Fruit fly (Drosophila melanogaster) whole organism, embryonic: ENCODE results near the gene CG13449.

ENCODE experiments used
- Aef1 ChIP-seq: fragments of 200-800 bp; sonication (Bioruptor generic); IDR thresholded peaks from 3 replicates; pipeline ENCODE4 v1.3.6; 2022; ENCODE audit warnings: missing biosample characterization, missing genetic modification characterization
- CG10543 ChIP-seq: fragments of 200-800 bp; sonication (Bioruptor generic); optimal IDR thresholded peaks from 3 replicates; lab custom pipeline; 2017; ENCODE audit warnings: missing biosample characterization, mild to moderate bottlenecking, missing genetic modification characterization, moderate library complexity
- CG11560 ChIP-seq: fragments of 200-800 bp; sonication (Bioruptor generic); IDR thresholded peaks from 3 replicates; pipeline ENCODE4 v1.3.6; 2022; ENCODE audit warnings: missing biosample characterization, missing genetic modification characterization
- CG12236 ChIP-seq: fragments of 200-800 bp; sonication (Bioruptor generic); optimal IDR thresholded peaks from 2 replicates; lab custom pipeline; 2016; ENCODE audit warnings: missing biosample characterization, missing genetic modification characterization
- CG13123 ChIP-seq: fragments of 200-800 bp; sonication (Bioruptor generic); optimal IDR thresholded peaks from 2 replicates; lab custom pipeline; 2016; ENCODE audit warnings: missing biosample characterization, missing genetic modification characterization
- CG14014 ChIP-seq: fragments of 200-800 bp; sonication (Bioruptor generic); IDR thresholded peaks from 2 replicates; pipeline ENCODE4 v1.3.6; 2022; ENCODE audit warnings: missing biosample characterization, missing genetic modification characterization
- CG14860 ChIP-seq: fragments of 200-800 bp; sonication (Bioruptor generic); IDR thresholded peaks from 3 replicates; pipeline ENCODE4 v1.3.6; 2022; ENCODE audit warnings: missing biosample characterization, missing genetic modification characterization; ENCODE audit not compliant: partially characterized antibody
- CG15073 ChIP-seq: fragments of 200-800 bp; sonication (Bioruptor generic); optimal IDR thresholded peaks from 2 replicates; lab custom pipeline; 2016; ENCODE audit warnings: missing biosample characterization, missing genetic modification characterization
- CG1647 ChIP-seq: fragments of 200-800 bp; sonication (Bioruptor generic); optimal IDR thresholded peaks from 3 replicates; lab custom pipeline; 2016; ENCODE audit warnings: missing biosample characterization, missing genetic modification characterization
- CG16863 ChIP-seq: fragments of 200-800 bp; sonication (Bioruptor generic); optimal IDR thresholded peaks from 3 replicates; lab custom pipeline; 2016; ENCODE audit warnings: missing biosample characterization, missing genetic modification characterization
- CG30431 ChIP-seq: fragments of 200-800 bp; sonication (Bioruptor generic); optimal IDR thresholded peaks from 2 replicates; lab custom pipeline; 2017; ENCODE audit warnings: missing biosample characterization, missing genetic modification characterization
- CG3163 ChIP-seq: fragments of 200-800 bp; sonication (Bioruptor generic); optimal IDR thresholded peaks from 3 replicates; lab custom pipeline; 2016; ENCODE audit warnings: missing biosample characterization, missing genetic modification characterization
- CG3407 ChIP-seq: fragments of 200-800 bp; sonication (Bioruptor generic); optimal IDR thresholded peaks from 2 replicates; lab custom pipeline; 2018; ENCODE audit warnings: missing biosample characterization, mild to moderate bottlenecking, missing genetic modification characterization
- CG34376 ChIP-seq: fragments of 200-800 bp; sonication (Bioruptor generic); optimal IDR thresholded peaks from 2 replicates; lab custom pipeline; 2018; ENCODE audit warnings: missing biosample characterization, mild to moderate bottlenecking, missing genetic modification characterization
- CG3995 ChIP-seq: fragments of 200-800 bp; sonication (Bioruptor generic); optimal IDR thresholded peaks from 3 replicates; lab custom pipeline; 2016; ENCODE audit warnings: missing biosample characterization, missing genetic modification characterization
- CG4617 ChIP-seq: fragments of 200-800 bp; sonication (Bioruptor generic); optimal IDR thresholded peaks from 3 replicates; lab custom pipeline; 2016; ENCODE audit warnings: missing biosample characterization, missing genetic modification characterization, borderline replicate concordance
- CG5245 ChIP-seq: fragments of 200-800 bp; sonication (Bioruptor generic); optimal IDR thresholded peaks from 3 replicates; lab custom pipeline; 2016; ENCODE audit warnings: missing biosample characterization, missing genetic modification characterization
- CG7786 ChIP-seq: fragments of 200-800 bp; sonication (Bioruptor generic); optimal IDR thresholded peaks from 2 replicates; lab custom pipeline; 2016; ENCODE audit warnings: missing biosample characterization, missing genetic modification characterization
- CG9609 ChIP-seq: fragments of 200-800 bp; sonication (Bioruptor generic); optimal IDR thresholded peaks from 3 replicates; lab custom pipeline; 2016; ENCODE audit warnings: missing biosample characterization, missing genetic modification characterization
- CrebB ChIP-seq: fragments of 200-800 bp; sonication (Bioruptor generic); optimal IDR thresholded peaks from 3 replicates; lab custom pipeline; 2018; ENCODE audit warnings: missing biosample characterization, mild to moderate bottlenecking, missing genetic modification characterization
- Dip2 ChIP-seq: fragments of 200-800 bp; sonication (Bioruptor generic); IDR thresholded peaks from 2 replicates; pipeline ENCODE4 v1.3.6; 2022; ENCODE audit warnings: missing biosample characterization, missing genetic modification characterization
- Drgx ChIP-seq: fragments of 200-800 bp; sonication (Bioruptor generic); IDR thresholded peaks from 2 replicates; pipeline ENCODE4 v1.3.6; 2022; ENCODE audit warnings: missing biosample characterization, missing genetic modification characterization
- E2f1 ChIP-seq: fragments of 200-800 bp; sonication (Bioruptor generic); IDR thresholded peaks from 2 replicates; pipeline ENCODE4 v1.3.6; 2022; ENCODE audit warnings: missing biosample characterization, missing genetic modification characterization
- E2f2 ChIP-seq: fragments of 200-800 bp; sonication (Bioruptor generic); IDR thresholded peaks from 2 replicates; pipeline ENCODE4 v1.3.6; 2022; ENCODE audit warnings: missing biosample characterization, missing genetic modification characterization
- H2.0 ChIP-seq: fragments of 200-800 bp; sonication (Bioruptor generic); IDR thresholded peaks from 2 replicates; pipeline ENCODE4 v1.3.6; 2022; ENCODE audit warnings: missing biosample characterization, missing genetic modification characterization
- Hand ChIP-seq: fragments of 200-800 bp; sonication (Bioruptor generic); optimal IDR thresholded peaks from 2 replicates; lab custom pipeline; 2017; ENCODE audit warnings: mild to moderate bottlenecking, missing biosample characterization, missing genetic modification reagents, missing genetic modification characterization
- Mad ChIP-seq: fragments of 200-800 bp; sonication (Bioruptor generic); optimal IDR thresholded peaks from 2 replicates; lab custom pipeline; 2016; ENCODE audit warnings: missing biosample characterization, missing genetic modification characterization
- NfI ChIP-seq: fragments of 200-800 bp; sonication (Bioruptor generic); optimal IDR thresholded peaks from 3 replicates; lab custom pipeline; 2018; ENCODE audit warnings: missing biosample characterization, mild to moderate bottlenecking, missing genetic modification characterization, moderate library complexity
- Optix ChIP-seq: fragments of 200-800 bp; sonication (Bioruptor generic); IDR thresholded peaks from 3 replicates; pipeline ENCODE4 v1.3.6; 2022; ENCODE audit warnings: missing biosample characterization, missing genetic modification characterization
- Spps ChIP-seq: fragments of 200-800 bp; sonication (Bioruptor generic); optimal IDR thresholded peaks from 2 replicates; lab custom pipeline; 2018; ENCODE audit warnings: missing biosample characterization, mild to moderate bottlenecking, missing genetic modification characterization
- ap ChIP-seq: fragments of 200-800 bp; sonication (Bioruptor generic); IDR thresholded peaks from 2 replicates; pipeline ENCODE4 v1.3.6; 2022; ENCODE audit warnings: missing biosample characterization, missing genetic modification characterization
- ase ChIP-seq: fragments of 200-800 bp; sonication (Bioruptor generic); IDR thresholded peaks from 3 replicates; pipeline ENCODE4 v1.3.6; 2022; ENCODE audit warnings: missing biosample characterization, missing genetic modification characterization
- az2 ChIP-seq: fragments of 200-800 bp; sonication (Bioruptor generic); optimal IDR thresholded peaks from 3 replicates; lab custom pipeline; 2016; ENCODE audit warnings: missing biosample characterization, missing genetic modification characterization
- cato ChIP-seq: fragments of 200-800 bp; sonication (Bioruptor generic); optimal IDR thresholded peaks from 2 replicates; lab custom pipeline; 2016; ENCODE audit warnings: missing biosample characterization, missing genetic modification characterization, borderline replicate concordance
- chn ChIP-seq: fragments of 200-800 bp; sonication (Bioruptor generic); optimal IDR thresholded peaks from 2 replicates; lab custom pipeline; 2016; ENCODE audit warnings: missing biosample characterization, missing genetic modification characterization
- cwo ChIP-seq: fragments of 200-800 bp; sonication (Bioruptor generic); optimal IDR thresholded peaks from 3 replicates; lab custom pipeline; 2017; ENCODE audit warnings: missing biosample characterization, missing genetic modification characterization, mild to moderate bottlenecking, moderate library complexity, missing genetic modification reagents
- dan ChIP-seq: fragments of 200-800 bp; sonication (Bioruptor generic); IDR thresholded peaks from 2 replicates; pipeline ENCODE4 v1.3.6; 2022; ENCODE audit warnings: missing biosample characterization, missing genetic modification characterization
- en ChIP-seq: fragments of 200-800 bp; sonication (Bioruptor generic); optimal IDR thresholded peaks from 2 replicates; lab custom pipeline; 2016; ENCODE audit warnings: missing biosample characterization, missing genetic modification characterization
- jigr1 ChIP-seq: fragments of 200-800 bp; sonication (Bioruptor generic); IDR thresholded peaks from 3 replicates; pipeline ENCODE4 v1.3.6; 2022; ENCODE audit warnings: missing biosample characterization, missing genetic modification characterization
- klu ChIP-seq: fragments of 200-800 bp; sonication (Bioruptor generic); IDR thresholded peaks from 2 replicates; pipeline ENCODE4 v1.3.6; 2022; ENCODE audit warnings: missing biosample characterization, missing genetic modification characterization
- kni ChIP-seq: fragments of 200-800 bp; sonication (Bioruptor generic); optimal IDR thresholded peaks from 3 replicates; lab custom pipeline; 2017; ENCODE audit warnings: mild to moderate bottlenecking, missing biosample characterization, missing genetic modification reagents, missing genetic modification characterization
- knrl ChIP-seq: fragments of 200-800 bp; sonication (Bioruptor generic); IDR thresholded peaks from 3 replicates; pipeline ENCODE4 v1.3.6; 2022; ENCODE audit warnings: missing biosample characterization, missing genetic modification characterization; ENCODE audit not compliant: partially characterized antibody
- lmd ChIP-seq: fragments of 200-800 bp; sonication (Bioruptor generic); IDR thresholded peaks from 2 replicates; pipeline ENCODE4 v1.3.6; 2022; ENCODE audit warnings: missing biosample characterization, missing genetic modification characterization
- pnt ChIP-seq: fragments of 200-800 bp; sonication (Bioruptor generic); optimal IDR thresholded peaks from 3 replicates; lab custom pipeline; 2016; ENCODE audit warnings: missing biosample characterization, missing genetic modification characterization
- sens-2 ChIP-seq: fragments of 200-800 bp; sonication (Bioruptor generic); IDR thresholded peaks from 2 replicates; pipeline ENCODE4 v1.3.6; 2022; ENCODE audit warnings: missing biosample characterization, missing genetic modification characterization
- sima ChIP-seq: fragments of 200-800 bp; sonication (Bioruptor generic); optimal IDR thresholded peaks from 2 replicates; lab custom pipeline; 2016; ENCODE audit warnings: missing biosample characterization, missing genetic modification characterization
- so ChIP-seq: fragments of 200-800 bp; sonication (Bioruptor generic); IDR thresholded peaks from 3 replicates; pipeline ENCODE4 v1.3.6; 2022; ENCODE audit warnings: missing biosample characterization, missing genetic modification characterization
- sqz ChIP-seq: fragments of 200-800 bp; sonication (Bioruptor generic); optimal IDR thresholded peaks from 3 replicates; lab custom pipeline; 2018; ENCODE audit warnings: missing biosample characterization, mild to moderate bottlenecking, missing genetic modification characterization
- sug ChIP-seq: fragments of 200-800 bp; optimal IDR thresholded peaks from 2 replicates; lab custom pipeline; 2019; ENCODE audit warnings: missing biosample characterization, mild to moderate bottlenecking, missing genetic modification characterization, moderate library complexity
- toy ChIP-seq: fragments of 200-800 bp; sonication (Bioruptor generic); IDR thresholded peaks from 2 replicates; pipeline ENCODE4 v1.3.6; 2022; ENCODE audit warnings: missing biosample characterization, missing genetic modification characterization
- trem ChIP-seq: fragments of 200-800 bp; optimal IDR thresholded peaks from 3 replicates; lab custom pipeline; 2019; ENCODE audit warnings: missing biosample characterization, mild to moderate bottlenecking, missing genetic modification characterization, moderate library complexity
- wor ChIP-seq: fragments of 200-800 bp; sonication (Bioruptor generic); IDR thresholded peaks from 2 replicates; pipeline ENCODE4 v1.3.6; 2022; ENCODE audit warnings: missing biosample characterization, missing genetic modification characterization

Gene CG13449

DNA sequence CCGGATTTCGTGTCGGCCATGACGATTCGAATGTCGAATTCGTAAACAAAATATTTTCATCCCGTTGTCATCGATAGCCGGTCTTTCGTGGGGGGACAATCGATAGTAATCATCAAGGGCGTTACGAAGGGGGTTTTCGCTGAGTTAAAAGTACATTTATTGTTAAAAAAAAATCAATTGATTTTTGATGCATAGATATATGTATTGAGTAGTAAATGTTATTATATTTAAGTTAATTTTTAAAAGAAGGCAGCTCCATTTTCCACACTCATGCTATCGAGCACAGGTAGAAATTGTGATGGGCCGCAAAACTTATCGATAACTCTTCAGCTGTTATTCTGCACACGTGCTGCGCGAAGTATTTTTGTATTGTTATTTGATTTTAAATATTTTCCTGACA lies 32.1 kb downstream of the CG13449 start, which contains the start of the genes mrn and CG12301 (continued):
- TF ChIP-seq wor: peak; percentile 33; the same call in 1 of the 2 replicates
- TF ChIP-seq NfI: peak; percentile 66
- peak; percentile 68 for TF ChIP-seq ap (GFP tag; lab: Robert Waterston, UW)
- TF ChIP-seq CG3163 (GFP tag; lab: Kevin White, UChicago): no peak
- peak; percentile 92 for TF ChIP-seq Drgx
- no peak for TF ChIP-seq sqz (GFP tag; lab: Kevin White, UChicago)
- peak; percentile 15 for TF ChIP-seq CG4617 (GFP tag; lab: Kevin White, UChicago)
- peak; percentile 70; the same call in 2 of the 3 replicates for TF ChIP-seq CG11560
- TF ChIP-seq CG14014 (GFP tag; lab: Robert Waterston, UW): peak; percentile 70
- peak; percentile 94 for TF ChIP-seq lmd (GFP tag; lab: Robert Waterston, UW)
- peak; percentile 61 for TF ChIP-seq az2 (GFP tag; lab: Kevin White, UChicago)
- TF ChIP-seq Spps (tag; lab: Kevin White, UChicago): peak; percentile 41
- peak; percentile 95 for TF ChIP-seq knrl (GFP tag; lab: Robert Waterston, UW)
- TF ChIP-seq CG10543: no peak
- TF ChIP-seq CG16863 (GFP tag; lab: Kevin White, UChicago): peak; percentile 48
- no peak for TF ChIP-seq CG15073 (GFP tag; lab: Kevin White, UChicago)
- peak; percentile 95 for TF ChIP-seq CG14860
- TF ChIP-seq Hand (GFP tag; lab: Kevin White, UChicago): no peak
- TF ChIP-seq cwo (GFP tag; lab: Kevin White, UChicago): peak; percentile 95
- TF ChIP-seq dan (GFP tag; lab: Robert Waterston, UW): peak; percentile 51; the same call in 1 of the 2 replicates
- TF ChIP-seq trem (tag; lab: Kevin White, UChicago): peak; percentile 93
- peak; percentile 68 for TF ChIP-seq CG3995
- TF ChIP-seq CrebB: peak; percentile 35
- peak; percentile 50 for TF ChIP-seq CG5245
- TF ChIP-seq CG9609 (GFP tag; lab: Kevin White, UChicago): peak; percentile 56
- TF ChIP-seq sima (GFP tag; lab: Kevin White, UChicago): no peak
- peak; percentile 73; the same call in 2 of the 3 replicates for TF ChIP-seq jigr1 (GFP tag; lab: Robert Waterston, UW)
- peak; percentile 62 for TF ChIP-seq chn (GFP tag; lab: Kevin White, UChicago)
- TF ChIP-seq sens-2 (GFP tag; lab: Robert Waterston, UW): no peak
- peak; percentile 67 for TF ChIP-seq E2f2
- peak; percentile 55 for TF ChIP-seq pnt (GFP tag; lab: Kevin White, UChicago)
- peak; percentile 34; the same call in 1 of the 3 replicates for TF ChIP-seq Optix (GFP tag; lab: Robert Waterston, UW)
- TF ChIP-seq CG12236 (GFP tag; lab: Kevin White, UChicago): no peak
- TF ChIP-seq klu (GFP tag; lab: Robert Waterston, UW): peak; percentile 86
- TF ChIP-seq CG34376: peak; percentile 40
- no peak for TF ChIP-seq kni
- peak; percentile 92 for TF ChIP-seq Aef1 (GFP tag; lab: Robert Waterston, UW)
- TF ChIP-seq cato (GFP tag; lab: Kevin White, UChicago): peak; percentile 31
- peak; percentile 79 for TF ChIP-seq so (GFP tag; lab: Robert Waterston, UW)
- peak; percentile 24; the same call in 1 of the 2 replicates for TF ChIP-seq Dip2 (GFP tag; lab: Robert Waterston, UW)
- TF ChIP-seq CG1647 (GFP tag; lab: Kevin White, UChicago): peak; percentile 42
- TF ChIP-seq CG7786 (GFP tag; lab: Kevin White, UChicago): peak; percentile 44
- TF ChIP-seq CG30431 (GFP tag; lab: Kevin White, UChicago): peak; percentile 9
- peak; percentile 95 for TF ChIP-seq ase
- TF ChIP-seq Mad (GFP tag; lab: Kevin White, UChicago): peak; percentile 70
- TF ChIP-seq CG13123: peak; percentile 11
- TF ChIP-seq toy (GFP tag; lab: Robert Waterston, UW): 0 out of 2 replicates have a peak, but pooled peaks have one; percentile 39
- TF ChIP-seq sug (tag; lab: Kevin White, UChicago): no peak
- peak; percentile 91 for TF ChIP-seq E2f1 (GFP tag; lab: Robert Waterston, UW)
- no peak for TF ChIP-seq CG3407
- TF ChIP-seq H2.0 (GFP tag; lab: Robert Waterston, UW): peak; percentile 72
- no peak for TF ChIP-seq en (GFP tag; lab: Kevin White, UChicago)
